Fruit fly (Drosophila melanogaster): ENCODE results near the gene Ubr1.
A peak's percentile ranks its signal among the peaks of the same experiment; 100 is the strongest.

Ubr1 gene

DNA sequence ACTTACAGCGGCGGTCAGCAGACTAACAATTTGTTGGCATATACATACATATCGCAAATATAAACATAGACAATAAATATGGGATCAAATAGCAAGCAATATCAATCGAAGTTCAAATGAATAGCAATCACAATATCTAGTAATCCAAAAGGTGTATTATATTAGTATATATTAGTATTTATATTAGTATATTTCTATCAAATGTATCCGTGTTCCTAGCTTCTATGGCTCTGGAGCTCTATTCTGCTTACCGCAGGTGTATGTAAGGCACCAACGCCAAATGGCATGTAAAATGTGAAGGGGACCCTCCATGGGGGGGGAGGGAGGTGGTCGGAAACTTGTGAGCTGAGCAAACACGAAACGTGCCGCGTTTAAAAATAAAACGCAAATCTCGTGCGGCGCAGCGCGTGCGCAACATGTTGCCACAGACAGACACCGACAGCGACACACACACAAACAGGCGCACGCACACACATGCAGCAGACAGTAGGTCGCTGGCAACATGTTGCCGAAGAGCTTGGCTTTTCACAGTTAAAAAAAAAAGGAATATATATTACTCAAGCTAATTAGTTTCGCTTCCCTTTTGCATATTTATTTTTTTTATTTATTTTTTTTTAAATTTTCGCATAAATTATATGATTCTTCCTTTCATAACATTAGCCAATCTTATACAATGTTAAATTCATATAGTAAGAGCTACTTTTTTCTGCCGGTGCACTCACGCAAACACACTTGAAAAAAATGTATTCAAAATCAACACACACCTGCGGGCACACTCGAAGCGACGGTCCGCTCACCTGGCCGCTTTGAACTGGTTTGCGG lies 37.8 kb downstream of the Ubr1 start (continued):
- peak; percentile 60 for TF ChIP-seq CG17829 (tag; optimal IDR thresholded peaks at IDR 0.05)
- peak; percentile 19 for TF ChIP-seq org-1 (GFP tag; optimal IDR thresholded peaks at IDR 0.05)
- TF ChIP-seq CG7786 (GFP tag; optimal IDR thresholded peaks at IDR 0.05), result peak; percentile 13
- peak; percentile 32 for TF ChIP-seq Camta (GFP tag; optimal IDR thresholded peaks at IDR 0.05)
- peak; percentile 91 for TF ChIP-seq sens (GFP tag)
- TF ChIP-seq zfh2 (GFP tag; optimal IDR thresholded peaks at IDR 0.05), result no peak
- TF ChIP-seq salm (tag; optimal IDR thresholded peaks at IDR 0.05), result peak; percentile 49
- TF ChIP-seq CG8359 (GFP tag; optimal IDR thresholded peaks at IDR 0.05; ENCODE audit: borderline replicate concordance), result peak; percentile 14
- peak; percentile 57 for TF ChIP-seq NFAT (GFP tag; IDR thresholded peaks at IDR 0.05)
- peak; percentile 83 for TF ChIP-seq crol (GFP tag; IDR thresholded peaks at IDR 0.05)
- TF ChIP-seq CG2875 (GFP tag; optimal IDR thresholded peaks at IDR 0.05), result peak; percentile 2
- TF ChIP-seq hb (GFP tag; IDR thresholded peaks at IDR 0.05; ENCODE audit: partially characterized antibody), result no peak
- TF ChIP-seq CG18599 (GFP tag; optimal IDR thresholded peaks at IDR 0.05), result peak; percentile 66
- no peak for TF ChIP-seq CG33213 (GFP tag; optimal IDR thresholded peaks at IDR 0.05)
- TF ChIP-seq ash1 (GFP tag; optimal IDR thresholded peaks at IDR 0.05), result no peak
- no peak for TF ChIP-seq Opbp (GFP tag; IDR thresholded peaks at IDR 0.05; ENCODE audit: partially characterized antibody)
- TF ChIP-seq CG6689 (GFP tag; IDR thresholded peaks at IDR 0.05), result peak; percentile 63
- no peak for TF ChIP-seq NK7.1 (GFP tag; optimal IDR thresholded peaks at IDR 0.05)
- TF ChIP-seq CG18619 (GFP tag; optimal IDR thresholded peaks at IDR 0.05), result peak; percentile 31
- TF ChIP-seq Aef1 (GFP tag; IDR thresholded peaks at IDR 0.05), result peak; percentile 61
- TF ChIP-seq Spps (tag; optimal IDR thresholded peaks at IDR 0.05), result peak; percentile 7
- TF ChIP-seq CG10654 (GFP tag; optimal IDR thresholded peaks at IDR 0.05), result no peak
- TF ChIP-seq H15 (GFP tag; IDR thresholded peaks at IDR 0.05), result peak; percentile 60; the same call in 2 of the 3 replicates
- TF ChIP-seq unpg (GFP tag; optimal IDR thresholded peaks at IDR 0.05), result peak; percentile 67
- no peak for TF ChIP-seq CHES-1-like (GFP tag; optimal IDR thresholded peaks at IDR 0.05)
- peak; percentile 2 for TF ChIP-seq CG6654 (GFP tag; optimal IDR thresholded peaks at IDR 0.05)
- TF ChIP-seq BEAF-32 (GFP tag; optimal IDR thresholded peaks at IDR 0.05), result no peak
- TF ChIP-seq E2f1 (GFP tag; IDR thresholded peaks at IDR 0.05), result peak; percentile 62
- TF ChIP-seq esg (GFP tag; conservative IDR thresholded peaks at IDR 0.05), result peak; percentile 67
- TF ChIP-seq cato (GFP tag; optimal IDR thresholded peaks at IDR 0.05; ENCODE audit: borderline replicate concordance), result peak; percentile 12
- peak; percentile 81 for TF ChIP-seq stc (GFP tag; IDR thresholded peaks at IDR 0.05)
- peak; percentile 27 to 67 for TF ChIP-seq bsh (GFP tag; optimal IDR thresholded peaks at IDR 0.05)
- TF ChIP-seq CG2199 (GFP tag; IDR thresholded peaks at IDR 0.05), result peak; percentile 69; the same call in 2 of the 3 replicates
- TF ChIP-seq Oaz (GFP tag; IDR thresholded peaks at IDR 0.05), result peak; percentile 55; the same call in 1 of the 2 replicates
- no peak for TF ChIP-seq schlank (tag; optimal IDR thresholded peaks at IDR 0.05)
- peak; percentile 45 for TF ChIP-seq fd3F (GFP tag; optimal IDR thresholded peaks at IDR 0.05)
- TF ChIP-seq CG14014 (GFP tag; IDR thresholded peaks at IDR 0.05), result peak; percentile 27
- TF ChIP-seq en (GFP tag; optimal IDR thresholded peaks at IDR 0.05), result no peak
- no peak for TF ChIP-seq TFAM (GFP tag; optimal IDR thresholded peaks at IDR 0.05)
- TF ChIP-seq ranshi (GFP tag; IDR thresholded peaks at IDR 0.05), result peak; percentile 84
- TF ChIP-seq HLH54F (GFP tag; optimal IDR thresholded peaks at IDR 0.05), result no peak
- no peak for TF ChIP-seq corto (GFP tag; optimal IDR thresholded peaks at IDR 0.05)
- peak; percentile 76 for TF ChIP-seq CG13424 (tag; optimal IDR thresholded peaks at IDR 0.05)
- TF ChIP-seq CG15514 (GFP tag; optimal IDR thresholded peaks at IDR 0.05), result peak; percentile 38
- no peak for TF ChIP-seq knrl (GFP tag; IDR thresholded peaks at IDR 0.05; ENCODE audit: partially characterized antibody)
- TF ChIP-seq Atf6 (GFP tag; IDR thresholded peaks at IDR 0.05), result peak; percentile 48; the same call in 1 of the 2 replicates

Data from whole organism, embryonic.